Fruit fly (Drosophila melanogaster) whole organism, adult: Measurements from ENCODE around the gene ATP7.

Source experiments
- CG11617 ChIP-seq: fragments of 200-800 bp; sonication (Bioruptor generic); optimal IDR thresholded peaks from 2 replicates; lab custom pipeline; 2017; ENCODE audit warnings: mild to moderate bottlenecking, missing biosample characterization, missing genetic modification reagents, missing genetic modification characterization
- CG12768 ChIP-seq: fragments of 200-800 bp; sonication (Bioruptor generic); optimal IDR thresholded peaks from 2 replicates; lab custom pipeline; 2017; ENCODE audit warnings: missing biosample characterization, missing genetic modification characterization, mild to moderate bottlenecking, moderate library complexity, missing genetic modification reagents
- CG14711 ChIP-seq: fragments of 200-800 bp; sonication (Bioruptor generic); optimal IDR thresholded peaks from 2 replicates; lab custom pipeline; 2018; ENCODE audit warnings: missing biosample characterization, mild to moderate bottlenecking, missing genetic modification characterization, moderate library complexity
- CG1620 ChIP-seq: fragments of 200-800 bp; sonication (Bioruptor generic); optimal IDR thresholded peaks from 2 replicates; lab custom pipeline; 2016; ENCODE audit warnings: missing biosample characterization, missing genetic modification characterization
- CG33017 ChIP-seq: fragments of 200-800 bp; sonication (Bioruptor generic); optimal IDR thresholded peaks from 2 replicates; lab custom pipeline; 2018; ENCODE audit warnings: missing biosample characterization, mild to moderate bottlenecking, missing genetic modification characterization, moderate library complexity
- CG5204 ChIP-seq: fragments of 200-800 bp; sonication (Bioruptor generic); optimal IDR thresholded peaks from 2 replicates; lab custom pipeline; 2016; ENCODE audit warnings: missing biosample characterization, missing genetic modification characterization
- CG7045 ChIP-seq: fragments of 200-800 bp; sonication (Bioruptor generic); optimal IDR thresholded peaks from 2 replicates; lab custom pipeline; 2017; ENCODE audit warnings: missing biosample characterization, mild to moderate bottlenecking, missing genetic modification characterization
- CG7101 ChIP-seq: fragments of 200-800 bp; sonication (Bioruptor generic); optimal IDR thresholded peaks from 2 replicates; lab custom pipeline; 2018; ENCODE audit warnings: missing biosample characterization, mild to moderate bottlenecking, missing genetic modification characterization, moderate library complexity
- Clk ChIP-seq: fragments of 200-800 bp; sonication (Bioruptor generic); optimal IDR thresholded peaks from 2 replicates; lab custom pipeline; 2017; ENCODE audit warnings: missing biosample characterization, missing genetic modification characterization
- Crg-1 ChIP-seq: fragments of 200-800 bp; sonication (Bioruptor generic); optimal IDR thresholded peaks from 2 replicates; lab custom pipeline; 2016; ENCODE audit warnings: missing biosample characterization, missing genetic modification characterization
- Hr96 ChIP-seq: fragments of 200-800 bp; sonication (Bioruptor generic); optimal IDR thresholded peaks from 2 replicates; lab custom pipeline; 2016; ENCODE audit warnings: missing biosample characterization, missing genetic modification characterization
- Mnt ChIP-seq: fragments of 200-800 bp; sonication (Bioruptor generic); optimal IDR thresholded peaks from 2 replicates; lab custom pipeline; 2016; ENCODE audit warnings: missing biosample characterization, mild to moderate bottlenecking, missing genetic modification characterization
- bab1 ChIP-seq: fragments of 200-800 bp; sonication (Bioruptor generic); optimal IDR thresholded peaks from 3 replicates; lab custom pipeline; 2019; ENCODE audit warnings: missing biosample characterization, mild to moderate bottlenecking, missing genetic modification characterization, moderate library complexity
- cic ChIP-seq: fragments of 200-800 bp; sonication (Bioruptor generic); optimal IDR thresholded peaks from 2 replicates; lab custom pipeline; 2017; ENCODE audit warnings: missing biosample characterization, mild to moderate bottlenecking, missing genetic modification characterization, moderate library complexity
- cnc ChIP-seq, 2 experiments: fragments of >200 bp; optimal IDR thresholded peaks; 2 replicates each; lab custom pipeline; 2017
- kay ChIP-seq: fragments of 200-800 bp; sonication (Bioruptor generic); peaks from one replicate; lab custom pipeline; 2016; ENCODE audit warnings: missing biosample characterization, missing genetic modification characterization, borderline replicate concordance
- ovo ChIP-seq: fragments of 200-800 bp; sonication (Bioruptor generic); optimal IDR thresholded peaks from 2 replicates; lab custom pipeline; 2016; ENCODE audit warnings: missing biosample characterization, missing genetic modification characterization
- pad ChIP-seq: fragments of 200-800 bp; sonication (Bioruptor generic); optimal IDR thresholded peaks from 3 replicates; lab custom pipeline; 2017; ENCODE audit warnings: missing biosample characterization, missing genetic modification characterization, mild to moderate bottlenecking, moderate library complexity, missing genetic modification reagents
- tj ChIP-seq: fragments of 200-800 bp; sonication (Bioruptor generic); optimal IDR thresholded peaks from 3 replicates; lab custom pipeline; 2017; ENCODE audit warnings: missing biosample characterization, mild to moderate bottlenecking, missing genetic modification characterization, moderate library complexity
- toe ChIP-seq: fragments of 200-800 bp; sonication (Bioruptor generic); optimal IDR thresholded peaks from 2 replicates; lab custom pipeline; 2016; ENCODE audit warnings: missing biosample characterization, missing genetic modification characterization

Gene ATP7

dm6 chrX:11877165-11877564, 22.3 kb downstream of the ATP7 start, which contains the start of gene CG10352:
Gene CG10352 (minus strand): TSS chrX:11877168.
- TF ChIP-seq CG12768 (peak; percentile 31), cnc (optimal IDR thresholded peaks at IDR 0.05; lab: Kevin White, UChicago) (no peak), CG7045 (GFP tag; lab: Kevin White, UChicago) (no peak), Mnt (GFP tag; lab: Kevin White, UChicago) (peak; percentile 30), CG5204 (GFP tag; lab: Kevin White, UChicago) (no peak), Clk (GFP tag; lab: Kevin White, UChicago) (no peak), CG33017 (no peak), toe (GFP tag; lab: Kevin White, UChicago) (no peak), CG7101 (peak; percentile 23), CG14711 (no peak), Crg-1 (GFP tag; lab: Kevin White, UChicago) (no peak), tj (GFP tag; lab: Kevin White, UChicago) (peak; percentile 20), cic (no peak), pad (GFP tag; lab: Kevin White, UChicago) (no peak), bab1 (no peak), kay (GFP tag; lab: Kevin White, UChicago) (no peak), CG11617 (GFP tag; lab: Kevin White, UChicago) (peak; percentile 22), ovo (GFP tag; lab: Kevin White, UChicago) (no peak), CG1620 (GFP tag; lab: Kevin White, UChicago) (no peak), Hr96 (GFP tag; lab: Kevin White, UChicago) (no peak)

- TF ChIP-seq CG1620 (GFP tag; lab: Kevin White, UChicago) = no peak
- no peak for TF ChIP-seq Mnt (GFP tag; lab: Kevin White, UChicago)
- no peak for TF ChIP-seq ovo (GFP tag; lab: Kevin White, UChicago)
- TF ChIP-seq CG11617 (GFP tag; lab: Kevin White, UChicago) = no peak
- no peak for TF ChIP-seq CG33017
- no peak for TF ChIP-seq toe (GFP tag; lab: Kevin White, UChicago)
- no peak for TF ChIP-seq kay (GFP tag; lab: Kevin White, UChicago)
These were observed 26.9 kb downstream of the ATP7 start for dm6 chrX:11881686-11882085.

dm6 chrX:11882447-11882846, 27.6 kb downstream of the ATP7 start:
- no peak for TF ChIP-seq toe (GFP tag; lab: Kevin White, UChicago)
- TF ChIP-seq ovo (GFP tag; lab: Kevin White, UChicago) = no peak
- TF ChIP-seq cic = no peak
- no peak for TF ChIP-seq CG5204 (GFP tag; lab: Kevin White, UChicago)
- TF ChIP-seq CG1620 (GFP tag; lab: Kevin White, UChicago) = no peak
- no peak for TF ChIP-seq CG11617 (GFP tag; lab: Kevin White, UChicago)
- TF ChIP-seq CG7045 (GFP tag; lab: Kevin White, UChicago) = no peak

- TF ChIP-seq CG7045 (GFP tag; lab: Kevin White, UChicago) (no peak), CG11617 (GFP tag; lab: Kevin White, UChicago) (no peak), ovo (GFP tag; lab: Kevin White, UChicago) (no peak), kay (GFP tag; lab: Kevin White, UChicago) (no peak), toe (GFP tag; lab: Kevin White, UChicago) (no peak), tj (GFP tag; lab: Kevin White, UChicago) (no peak)
These were observed 29.3 kb downstream of the ATP7 start for dm6 chrX:11884134-11884533.

- TF ChIP-seq toe (GFP tag; lab: Kevin White, UChicago) (no peak), Mnt (GFP tag; lab: Kevin White, UChicago) (no peak), CG7101 (no peak), CG12768 (no peak), cic (no peak), CG5204 (GFP tag; lab: Kevin White, UChicago) (no peak), CG33017 (no peak), tj (GFP tag; lab: Kevin White, UChicago) (no peak), pad (GFP tag; lab: Kevin White, UChicago) (no peak), CG7045 (GFP tag; lab: Kevin White, UChicago) (no peak), Hr96 (GFP tag; lab: Kevin White, UChicago) (no peak), kay (GFP tag; lab: Kevin White, UChicago) (no peak), CG1620 (GFP tag; lab: Kevin White, UChicago) (no peak)
These were observed 30.5 kb downstream of the ATP7 start for dm6 chrX:11885356-11885755.

dm6 chrX:11886976-11887375, 32.2 kb downstream of the ATP7 start, which contains the start of the genes CG10353 and SelG:
Gene CG10353 (minus strand): TSS chrX:11887162.
Gene SelG (plus strand): TSS chrX:11887284.
- TF ChIP-seq cic (no peak), CG11617 (GFP tag; lab: Kevin White, UChicago) (peak; percentile 41), kay (GFP tag; lab: Kevin White, UChicago) (no peak), tj (GFP tag; lab: Kevin White, UChicago) (peak; percentile 39), Clk (GFP tag; lab: Kevin White, UChicago) (no peak), Mnt (GFP tag; lab: Kevin White, UChicago) (peak; percentile 75), CG33017 (no peak), CG12768 (peak; percentile 7), ovo (GFP tag; lab: Kevin White, UChicago) (no peak), CG1620 (GFP tag; lab: Kevin White, UChicago) (peak; percentile 78), toe (GFP tag; lab: Kevin White, UChicago) (peak; percentile 36), CG14711 (peak; percentile 55), pad (GFP tag; lab: Kevin White, UChicago) (peak; percentile 61), Hr96 (GFP tag; lab: Kevin White, UChicago) (no peak), CG7045 (GFP tag; lab: Kevin White, UChicago) (no peak), bab1 (peak; percentile 77), CG5204 (GFP tag; lab: Kevin White, UChicago) (no peak), cnc (optimal IDR thresholded peaks at IDR 0.05; lab: Kevin White, UChicago) (peak; percentile 31 to 84), Crg-1 (GFP tag; lab: Kevin White, UChicago) (peak; percentile 61), CG7101 (peak; percentile 77)
